Worm (Caenorhabditis elegans): ENCODE results near the gene R02D5.4.

ce11 chrV:14496446-14496845 is 12.0 kb upstream of the R02D5.4 start:
- TF ChIP-seq rpc-1 (optimal IDR thresholded peaks at IDR 0.05): no peak
- TF ChIP-seq rpc-1 (tag; optimal IDR thresholded peaks at IDR 0.05): no peak
- no peak for TF ChIP-seq Y53G8AR.9 (GFP tag; conservative IDR thresholded peaks at IDR 0.05)
- no peak for TF ChIP-seq unc-62 (GFP tag; optimal IDR thresholded peaks at IDR 0.05)
- no peak for TF ChIP-seq ccch-3 (GFP tag; optimal IDR thresholded peaks at IDR 0.05)
- TF ChIP-seq attf-3 (GFP tag; conservative IDR thresholded peaks at IDR 0.05): no peak
- no peak for TF ChIP-seq F49E8.2 (tag; optimal IDR thresholded peaks at IDR 0.05; ENCODE audit: insufficient read depth)
- no peak for TF ChIP-seq pha-4 (tag; optimal IDR thresholded peaks at IDR 0.05)
- no peak for TF ChIP-seq tlf-1 (GFP tag; optimal IDR thresholded peaks at IDR 0.05)

Measured in whole organism, young adult.